Worm (Caenorhabditis elegans) whole organism, late embryonic: ENCODE measurements around the gene trx-1.

ENCODE experiments used
- che-1 ChIP-seq: sonication (generic microtip); optimal IDR thresholded peaks from 2 replicates; lab custom pipeline; 2016; ENCODE audit warnings: mild to moderate bottlenecking, missing genetic modification characterization, missing compliant biosample characterization
- nhr-11 ChIP-seq: fragments of 150-350 bp; optimal IDR thresholded peaks from 2 replicates; lab custom pipeline; 2014; ENCODE audit warnings: missing biosample characterization, missing genetic modification characterization
- pax-1 ChIP-seq: fragments of 150-350 bp; optimal IDR thresholded peaks from 2 replicates; lab custom pipeline; 2014; ENCODE audit warnings: missing biosample characterization, missing genetic modification characterization
- pha-4 ChIP-seq: fragments of 150-350 bp; optimal IDR thresholded peaks from 2 replicates; lab custom pipeline; 2018; ENCODE audit warnings: missing biosample characterization, missing genetic modification reagents, missing genetic modification characterization
- pqm-1 ChIP-seq: sonication (generic microtip); optimal IDR thresholded peaks from 2 replicates; lab custom pipeline; 2016; ENCODE audit warnings: missing genetic modification characterization, missing compliant biosample characterization

- no peak for TF ChIP-seq che-1 (tag; lab: Kevin White, UChicago)
- TF ChIP-seq pqm-1 = no peak
- TF ChIP-seq pax-1 = no peak
- TF ChIP-seq pha-4 = no peak
- no peak for TF ChIP-seq nhr-11 (tag; lab: Kevin White, UChicago)
These were observed 49.0 kb downstream of the trx-1 start for ce11 chrII:7704387-7704786.
